Fruit fly (Drosophila melanogaster): Measurements from ENCODE around the gene Ndc80.
A peak's percentile ranks its signal among the peaks of the same experiment; 100 is the strongest.

Ndc80 gene

dm6 chrX:13611884-13612283, at the start of gene Ndc80, which contains the start of gene BthD (continued):
- TF ChIP-seq HmgZ (tag; optimal IDR thresholded peaks at IDR 0.05) (peak; percentile 24), D19B (GFP tag; optimal IDR thresholded peaks at IDR 0.05) (no peak), CG6683 (GFP tag; optimal IDR thresholded peaks at IDR 0.05) (no peak), shn (GFP tag; optimal IDR thresholded peaks at IDR 0.05) (no peak), bbx (GFP tag; IDR thresholded peaks at IDR 0.05; ENCODE audit: partially characterized antibody) (peak; percentile 66), Rx (GFP tag; IDR thresholded peaks at IDR 0.05) (no peak), CG14667 (GFP tag; IDR thresholded peaks at IDR 0.05) (no peak), jing (GFP tag; optimal IDR thresholded peaks at IDR 0.05) (no peak), sim (GFP tag; IDR thresholded peaks at IDR 0.05) (no peak), CG9817 (tag; optimal IDR thresholded peaks at IDR 0.05) (no peak), Bgb (GFP tag; IDR thresholded peaks at IDR 0.05; ENCODE audit: partially characterized antibody) (peak; percentile 72), phol (tag; optimal IDR thresholded peaks at IDR 0.05) (peak; percentile 48), kay (GFP tag; optimal IDR thresholded peaks at IDR 0.05) (no peak), Hr3 (GFP tag; optimal IDR thresholded peaks at IDR 0.05) (no peak), NK7.1 (GFP tag; optimal IDR thresholded peaks at IDR 0.05) (no peak), zen (tag; optimal IDR thresholded peaks at IDR 0.05) (no peak), CG42726 (GFP tag; IDR thresholded peaks at IDR 0.05; ENCODE audit: partially characterized antibody) (no peak), pzg (GFP tag; optimal IDR thresholded peaks at IDR 0.05) (peak; percentile 85), mld (GFP tag; IDR thresholded peaks at IDR 0.05; ENCODE audit: partially characterized antibody) (0 out of 3 replicates have a peak, but pooled peaks have one; percentile 47), Asciz (GFP tag; optimal IDR thresholded peaks at IDR 0.05) (no peak), tx (GFP tag; optimal IDR thresholded peaks at IDR 0.05) (no peak), ewg (GFP tag; optimal IDR thresholded peaks at IDR 0.05) (peak; percentile 25), CHES-1-like (GFP tag; optimal IDR thresholded peaks at IDR 0.05) (no peak), pnt (GFP tag; optimal IDR thresholded peaks at IDR 0.05) (no peak), Aef1 (GFP tag; IDR thresholded peaks at IDR 0.05) (no peak), psq (GFP tag; optimal IDR thresholded peaks at IDR 0.05) (no peak), CG10543 (GFP tag; optimal IDR thresholded peaks at IDR 0.05) (no peak), gfzf (GFP tag; optimal IDR thresholded peaks at IDR 0.05) (peak; percentile 39), dmrt99B (tag; optimal IDR thresholded peaks at IDR 0.05) (no peak), sima (GFP tag; optimal IDR thresholded peaks at IDR 0.05) (no peak), CrebB (tag; optimal IDR thresholded peaks at IDR 0.05) (no peak), Side (GFP tag; optimal IDR thresholded peaks at IDR 0.05) (no peak), zen2 (GFP tag; IDR thresholded peaks at IDR 0.05; ENCODE audit: partially characterized antibody) (0 out of 3 replicates have a peak, but pooled peaks have one; percentile 31), ato (GFP tag; IDR thresholded peaks at IDR 0.05; ENCODE audit: partially characterized antibody) (peak; percentile 57), CG13624 (GFP tag; optimal IDR thresholded peaks at IDR 0.05) (peak; percentile 48), Rfx (GFP tag; IDR thresholded peaks at IDR 0.05) (no peak), Fer2 (tag; optimal IDR thresholded peaks at IDR 0.05) (no peak), CG12236 (GFP tag; optimal IDR thresholded peaks at IDR 0.05) (no peak), CG13296 (GFP tag; optimal IDR thresholded peaks at IDR 0.05) (no peak), MBD-R2 (GFP tag; IDR thresholded peaks at IDR 0.05) (peak; percentile 77), CTCF (GFP tag; optimal IDR thresholded peaks at IDR 0.05) (no peak), YL-1 (GFP tag; optimal IDR thresholded peaks at IDR 0.05) (peak; percentile 43), tup (GFP tag; optimal IDR thresholded peaks at IDR 0.05) (no peak), Scr (GFP tag; IDR thresholded peaks at IDR 0.05; ENCODE audit: partially characterized antibody) (peak; percentile 62), knrl (GFP tag; IDR thresholded peaks at IDR 0.05; ENCODE audit: partially characterized antibody) (peak; percentile 56), CG9215 (GFP tag; IDR thresholded peaks at IDR 0.05) (no peak), nmo (GFP tag; optimal IDR thresholded peaks at IDR 0.05) (peak; percentile 14), Med (GFP tag) (peak; percentile 79), CG18764 (GFP tag; optimal IDR thresholded peaks at IDR 0.05) (no peak), Dref (GFP tag; IDR thresholded peaks at IDR 0.05) (peak; percentile 93), hbn (GFP tag; IDR thresholded peaks at IDR 0.05; ENCODE audit: partially characterized antibody) (peak; percentile 48; the same call in 1 of the 2 replicates)
